Worm (Caenorhabditis elegans) whole organism, young adult: ENCODE data around the gene btb-20.

ENCODE experiments used
- B0035.1 ChIP-seq: sonication (generic microtip); optimal IDR thresholded peaks from 2 replicates; lab custom pipeline; 2016; ENCODE audit warnings: missing genetic modification characterization, mild to moderate bottlenecking, missing compliant biosample characterization, missing genotype, missing genetic modification reagents
- C17E4.6 ChIP-seq: fragments of 200-800 bp; sonication (Bioruptor generic); IDR thresholded peaks from 2 replicates; pipeline ENCODE4 v1.3.6; 2022; ENCODE audit warnings: missing genetic modification reagents, missing genetic modification characterization, missing compliant biosample characterization
- D2030.7 ChIP-seq: fragments of 200-800 bp; sonication (Bioruptor generic); IDR thresholded peaks from 2 replicates; pipeline ENCODE4 v1.3.6; 2022; ENCODE audit warnings: missing genetic modification reagents, missing genetic modification characterization, missing compliant biosample characterization
- F23B12.7 ChIP-seq: sonication (generic microtip); optimal IDR thresholded peaks from 2 replicates; lab custom pipeline; 2017; ENCODE audit warnings: missing genetic modification characterization, mild to moderate bottlenecking, missing compliant biosample characterization, antibody characterized with exemption, moderate library complexity; ENCODE audit not compliant: insufficient read depth
- F37B4.10 ChIP-seq: fragments of 200-800 bp; sonication (Bioruptor generic); IDR thresholded peaks from 2 replicates; pipeline ENCODE4 v1.3.6; 2022; ENCODE audit warnings: missing genetic modification characterization, missing compliant biosample characterization
- F52B5.7 ChIP-seq: sonication (generic microtip); optimal IDR thresholded peaks from 2 replicates; lab custom pipeline; 2016; ENCODE audit warnings: mild to moderate bottlenecking, missing genetic modification characterization, missing compliant biosample characterization
- F57C9.4 ChIP-seq: sonication (generic microtip); optimal IDR thresholded peaks from 2 replicates; lab custom pipeline; 2017; ENCODE audit warnings: mild to moderate bottlenecking, missing genetic modification characterization, missing compliant biosample characterization
- T07F8.4 ChIP-seq: sonication (generic microtip); optimal IDR thresholded peaks from 2 replicates; lab custom pipeline; 2016; ENCODE audit warnings: mild to moderate bottlenecking, missing genetic modification characterization, moderate library complexity, missing compliant biosample characterization
- T26A5.8 ChIP-seq: sonication (generic microtip); optimal IDR thresholded peaks from 2 replicates; lab custom pipeline; 2016; ENCODE audit warnings: missing genetic modification characterization, missing compliant biosample characterization
- Y95B8A.8 ChIP-seq: fragments of 200-800 bp; sonication (Bioruptor generic); IDR thresholded peaks from 2 replicates; pipeline ENCODE4 v1.3.6; 2022; ENCODE audit warnings: missing genetic modification reagents, missing genetic modification characterization, missing compliant biosample characterization
- akir-1 ChIP-seq: fragments of 200-800 bp; sonication (Bioruptor generic); optimal IDR thresholded peaks from 2 replicates; lab custom pipeline; 2018; ENCODE audit warnings: mild to moderate bottlenecking, missing genetic modification characterization, moderate library complexity, missing compliant biosample characterization
- aptf-3 ChIP-seq: fragments of 200-800 bp; sonication (Bioruptor generic); IDR thresholded peaks from 2 replicates; pipeline ENCODE4 v1.3.6; 2022; ENCODE audit warnings: missing genetic modification characterization, missing compliant biosample characterization
- attf-3 ChIP-seq: fragments of 200-800 bp; sonication (Bioruptor generic); conservative IDR thresholded peaks from 2 replicates; pipeline ENCODE4 v1.3.6; 2022; ENCODE audit warnings: missing genetic modification reagents, missing genetic modification characterization, missing compliant biosample characterization
- attf-6 ChIP-seq: fragments of 200-800 bp; sonication (Bioruptor generic); IDR thresholded peaks from 2 replicates; pipeline ENCODE4 v1.3.6; 2022; ENCODE audit warnings: missing genetic modification reagents, missing genetic modification characterization, missing compliant biosample characterization
- bed-2 ChIP-seq: fragments of 200-800 bp; sonication (Bioruptor generic); IDR thresholded peaks from 2 replicates; pipeline ENCODE4 v1.3.6; 2022; ENCODE audit warnings: missing genetic modification reagents, missing genetic modification characterization, missing compliant biosample characterization
- ccch-3 ChIP-seq: fragments of 200-800 bp; sonication (Bioruptor generic); optimal IDR thresholded peaks from 2 replicates; lab custom pipeline; 2018; ENCODE audit warnings: mild to moderate bottlenecking, missing genetic modification characterization, missing compliant biosample characterization
- ceh-100 ChIP-seq: fragments of 200-800 bp; sonication (Bioruptor generic); IDR thresholded peaks from 2 replicates; pipeline ENCODE4 v1.3.6; 2022; ENCODE audit warnings: missing genetic modification reagents, missing genetic modification characterization, missing compliant biosample characterization
- ceh-27 ChIP-seq: fragments of 200-800 bp; sonication (Bioruptor generic); optimal IDR thresholded peaks from 2 replicates; lab custom pipeline; 2018; ENCODE audit warnings: mild to moderate bottlenecking, missing genetic modification characterization, moderate library complexity, missing compliant biosample characterization
- ceh-79 ChIP-seq: sonication (generic microtip); optimal IDR thresholded peaks from 2 replicates; lab custom pipeline; 2017; ENCODE audit warnings: mild to moderate bottlenecking, missing genetic modification characterization, missing compliant biosample characterization
- ceh-91 ChIP-seq: fragments of 200-800 bp; sonication (Bioruptor generic); IDR thresholded peaks from 2 replicates; pipeline ENCODE4 v1.3.6; 2022; ENCODE audit warnings: missing genetic modification reagents, missing genetic modification characterization, missing compliant biosample characterization
- dpl-1 ChIP-seq: fragments of 150-350 bp; optimal IDR thresholded peaks from 2 replicates; lab custom pipeline; 2014; ENCODE audit warnings: missing biosample characterization, missing genetic modification reagents, missing genetic modification characterization
- ekl-4 ChIP-seq: fragments of 200-800 bp; sonication (Bioruptor generic); IDR thresholded peaks from 2 replicates; pipeline ENCODE4 v1.3.6; 2022; ENCODE audit warnings: missing genetic modification reagents, missing genetic modification characterization, missing compliant biosample characterization
- gei-17 ChIP-seq: fragments of 200-800 bp; sonication (Bioruptor generic); optimal IDR thresholded peaks from 2 replicates; lab custom pipeline; 2018; ENCODE audit warnings: mild to moderate bottlenecking, missing genetic modification characterization, missing compliant biosample characterization
- hlh-12 ChIP-seq: sonication (generic microtip); optimal IDR thresholded peaks from 2 replicates; lab custom pipeline; 2016; ENCODE audit warnings: missing genetic modification characterization, missing compliant biosample characterization
- hmg-20 ChIP-seq: fragments of 200-800 bp; sonication (Bioruptor generic); IDR thresholded peaks from 2 replicates; pipeline ENCODE4 v1.3.6; 2022; ENCODE audit warnings: missing genetic modification reagents, missing genetic modification characterization, missing compliant biosample characterization
- hsf-1 ChIP-seq: fragments of 200-800 bp; sonication (Bioruptor generic); IDR thresholded peaks from 2 replicates; pipeline ENCODE4 v1.3.6; 2022; ENCODE audit warnings: missing genetic modification reagents, missing genetic modification characterization, missing compliant biosample characterization
- let-607 ChIP-seq, 2 experiments: fragments of 200-800 bp in 1 of 2; sonication (Bioruptor generic) in 1 of 2; sonication (generic microtip) in 1 of 2; optimal IDR thresholded peaks; 2 replicates each; lab custom pipeline; 2016 to 2018; ENCODE audit warnings: mild to moderate bottlenecking in 2 of 2, missing compliant biosample characterization in 2 of 2, missing genetic modification characterization in 2 of 2, moderate library complexity in 2 of 2, missing genotype in 1 of 2
- lin-54 ChIP-seq: fragments of 200-800 bp; sonication (Bioruptor generic); optimal IDR thresholded peaks from 2 replicates; lab custom pipeline; 2018; ENCODE audit warnings: mild to moderate bottlenecking, missing genetic modification characterization, missing compliant biosample characterization
- lsl-1 ChIP-seq: fragments of 200-800 bp; sonication (Bioruptor generic); optimal IDR thresholded peaks from 2 replicates; lab custom pipeline; 2018; ENCODE audit warnings: mild to moderate bottlenecking, missing genetic modification characterization, moderate library complexity, missing compliant biosample characterization
- madf-6 ChIP-seq: fragments of 200-800 bp; sonication (Bioruptor generic); IDR thresholded peaks from 2 replicates; pipeline ENCODE4 v1.3.6; 2022; ENCODE audit warnings: missing genetic modification reagents, missing genetic modification characterization, missing compliant biosample characterization
- nfya-1 ChIP-seq: sonication (generic microtip); optimal IDR thresholded peaks from 2 replicates; lab custom pipeline; 2017; ENCODE audit warnings: antibody characterized with exemption, missing compliant biosample characterization, missing genetic modification characterization, borderline replicate concordance; ENCODE audit not compliant: insufficient read depth
- nfyb-1 ChIP-seq: fragments of 200-800 bp; sonication (Bioruptor generic); IDR thresholded peaks from 2 replicates; pipeline ENCODE4 v1.3.6; 2022; ENCODE audit warnings: missing genetic modification reagents, missing genetic modification characterization, missing compliant biosample characterization
- nhr-27 ChIP-seq: fragments of 200-800 bp; sonication (Bioruptor generic); optimal IDR thresholded peaks from 2 replicates; lab custom pipeline; 2018; ENCODE audit warnings: mild to moderate bottlenecking, missing genetic modification characterization, moderate library complexity, missing compliant biosample characterization
- pha-4 ChIP-seq: fragments of 150-350 bp; sonication (generic microtip); optimal IDR thresholded peaks from 2 replicates; lab custom pipeline; 2014; ENCODE audit warnings: missing biosample characterization, missing genetic modification reagents, missing genetic modification characterization
- rcor-1 ChIP-seq: fragments of 200-800 bp; sonication (Bioruptor generic); IDR thresholded peaks from 2 replicates; pipeline ENCODE4 v1.3.6; 2022; ENCODE audit warnings: missing genetic modification reagents, missing genetic modification characterization, missing compliant biosample characterization
- rec-8 ChIP-seq, 2 experiments: sonication (generic microtip); optimal IDR thresholded peaks; 2 replicates each; lab custom pipeline; 2016; ENCODE audit warnings: mild to moderate bottlenecking in 2 of 2, missing genetic modification characterization in 2 of 2, missing genetic modification reagents in 2 of 2, missing genotype in 2 of 2, missing biosample characterization in 1 of 2, missing compliant biosample characterization in 1 of 2, moderate library complexity in 1 of 2
- rpc-1 ChIP-seq, 2 experiments: fragments of 150-350 bp in 1 of 2; sonication (generic microtip) in 1 of 2; optimal IDR thresholded peaks; 2 replicates each; lab custom pipeline; 2014 to 2018; ENCODE audit warnings: missing biosample characterization in 1 of 2, missing genetic modification characterization in 1 of 2, missing genetic modification reagents in 1 of 2, missing genotype in 1 of 2
- sea-2 ChIP-seq: fragments of 200-800 bp; sonication (Bioruptor generic); IDR thresholded peaks from 2 replicates; pipeline ENCODE4 v1.3.6; 2022; ENCODE audit warnings: missing genetic modification characterization, missing compliant biosample characterization
- snpc-4 ChIP-seq, 5 experiments: fragments of 150-350 bp in 1 of 5; sonication (generic microtip) in 4 of 5; optimal IDR thresholded peaks; 2 replicates each; lab custom pipeline; 2014 to 2018; ENCODE audit warnings: missing genetic modification characterization in 5 of 5, missing biosample characterization in 3 of 5, antibody characterized with exemption in 2 of 5, mild to moderate bottlenecking in 2 of 5, missing compliant biosample characterization in 2 of 5, missing genotype in 2 of 5, moderate library complexity in 2 of 5, missing genetic modification reagents in 1 of 5
- tbp1 ChIP-seq: fragments of 200-800 bp; sonication (Bioruptor generic); optimal IDR thresholded peaks from 2 replicates; lab custom pipeline; 2018; ENCODE audit warnings: mild to moderate bottlenecking, missing genetic modification characterization, missing compliant biosample characterization
- tlf-1 ChIP-seq: fragments of 200-800 bp; sonication (Bioruptor generic); optimal IDR thresholded peaks from 2 replicates; lab custom pipeline; 2018; ENCODE audit warnings: mild to moderate bottlenecking, missing genetic modification characterization, missing compliant biosample characterization
- xnd-1 ChIP-seq: sonication (generic microtip); optimal IDR thresholded peaks from 2 replicates; lab custom pipeline; 2016; ENCODE audit warnings: missing genotype, missing genetic modification reagents, missing genetic modification characterization, missing compliant biosample characterization
- ztf-18 ChIP-seq: sonication (generic microtip); optimal IDR thresholded peaks from 2 replicates; lab custom pipeline; 2016; ENCODE audit warnings: missing genotype, mild to moderate bottlenecking, missing genetic modification characterization, missing compliant biosample characterization
- ztf-25 ChIP-seq: fragments of 200-800 bp; sonication (Bioruptor generic); IDR thresholded peaks from 2 replicates; pipeline ENCODE4 v1.3.6; 2022; ENCODE audit warnings: missing genetic modification reagents, missing genetic modification characterization, missing compliant biosample characterization
- ztf-26 ChIP-seq: sonication (generic microtip); optimal IDR thresholded peaks from 2 replicates; lab custom pipeline; 2017; ENCODE audit warnings: missing genetic modification characterization, missing compliant biosample characterization
- ztf-3 ChIP-seq: fragments of 200-800 bp; sonication (Bioruptor generic); optimal IDR thresholded peaks from 2 replicates; lab custom pipeline; 2018; ENCODE audit warnings: mild to moderate bottlenecking, missing genetic modification characterization, missing compliant biosample characterization

btb-20 gene

ce11 chrII:14479583-14480245, 43.6 kb downstream of the btb-20 start, which contains the start of gene C13B4.1:
TSS of gene C13B4.1 (minus strand) at chrII:14479633.
- peak; percentile 26 for TF ChIP-seq tbp1 (GFP tag; lab: Kevin White, UChicago)
- TF ChIP-seq ztf-26 = no peak
- TF ChIP-seq lsl-1 (GFP tag; lab: Kevin White, UChicago) = peak; percentile 75
- TF ChIP-seq F37B4.10 = no peak
- no peak for TF ChIP-seq C17E4.6
- TF ChIP-seq ccch-3 (GFP tag; lab: Kevin White, UChicago) = no peak
- no peak for TF ChIP-seq T26A5.8
- TF ChIP-seq lin-54 (GFP tag; lab: Kevin White, UChicago) = peak; percentile 97
- TF ChIP-seq sea-2 = no peak
- no peak for TF ChIP-seq ztf-25
- TF ChIP-seq ztf-3 (GFP tag; lab: Kevin White, UChicago) = no peak
- TF ChIP-seq dpl-1 (GFP tag; lab: Kevin White, UChicago) = peak; percentile 68
- no peak for TF ChIP-seq tlf-1 (GFP tag; lab: Kevin White, UChicago)
- TF ChIP-seq D2030.7 (GFP tag; lab: Robert Waterston, UW) = peak; percentile 90
- no peak for TF ChIP-seq attf-6 (GFP tag; lab: Robert Waterston, UW)
- TF ChIP-seq ceh-100 (GFP tag; lab: Robert Waterston, UW) = peak; percentile 98
- TF ChIP-seq hmg-20 (GFP tag; lab: Robert Waterston, UW) = no peak
- TF ChIP-seq Y95B8A.8 (GFP tag; lab: Robert Waterston, UW) = no peak
- no peak for TF ChIP-seq nfyb-1 (GFP tag; lab: Robert Waterston, UW)
- TF ChIP-seq gei-17 = no peak
- peak; percentile 61 for TF ChIP-seq ceh-91 (GFP tag; lab: Robert Waterston, UW)
- TF ChIP-seq F23B12.7 = peak; percentile 41
- TF ChIP-seq F52B5.7 = no peak
- TF ChIP-seq B0035.1 (tag; lab: Kevin White, UChicago) = no peak
- no peak for TF ChIP-seq let-607 (tag; optimal IDR thresholded peaks at IDR 0.05; lab: Kevin White, UChicago)
- TF ChIP-seq attf-3 = no peak
- no peak for TF ChIP-seq ceh-27 (GFP tag; lab: Kevin White, UChicago)
- no peak for TF ChIP-seq akir-1 (GFP tag; lab: Kevin White, UChicago)
- no peak for TF ChIP-seq ztf-18
- TF ChIP-seq rec-8 (tag; optimal IDR thresholded peaks at IDR 0.05; lab: Kevin White, UChicago) = no peak
- no peak for TF ChIP-seq snpc-4 (GFP tag; optimal IDR thresholded peaks at IDR 0.05; lab: Kevin White, UChicago)
- peak in 1 of 4 experiments; percentile 16 for TF ChIP-seq snpc-4 (tag; optimal IDR thresholded peaks at IDR 0.05; lab: Kevin White, UChicago)
- TF ChIP-seq madf-6 (GFP tag; lab: Robert Waterston, UW) = peak; percentile 80
- TF ChIP-seq pha-4 (tag; lab: Kevin White, UChicago) = no peak
- TF ChIP-seq aptf-3 (GFP tag; lab: Robert Waterston, UW) = no peak
- no peak for TF ChIP-seq ceh-79 (tag; lab: Kevin White, UChicago)
- no peak for TF ChIP-seq nfya-1 (tag; lab: Kevin White, UChicago)
- peak; percentile 50 for TF ChIP-seq xnd-1 (tag; lab: Kevin White, UChicago)
- no peak for TF ChIP-seq F57C9.4 (tag; lab: Kevin White, UChicago)
- no peak for TF ChIP-seq hsf-1 (GFP tag; lab: Robert Waterston, UW)
- no peak for TF ChIP-seq nhr-27
- peak; percentile 67 for TF ChIP-seq rcor-1 (GFP tag; lab: Robert Waterston, UW)
- no peak for TF ChIP-seq rpc-1 (optimal IDR thresholded peaks at IDR 0.05; lab: Kevin White, UChicago)
- no peak for TF ChIP-seq rpc-1 (tag; optimal IDR thresholded peaks at IDR 0.05; lab: Kevin White, UChicago)
- no peak; the same call in 1 of the 2 replicates for TF ChIP-seq ekl-4 (GFP tag; lab: Robert Waterston, UW)
- TF ChIP-seq bed-2 (GFP tag; lab: Robert Waterston, UW) = no peak
- no peak for TF ChIP-seq hlh-12 (tag; lab: Kevin White, UChicago)
- no peak for TF ChIP-seq T07F8.4 (tag; lab: Kevin White, UChicago)
